Worm (Caenorhabditis elegans): Measurements from ENCODE around the gene ZK616.3.

ZK616.3 gene

DNA sequence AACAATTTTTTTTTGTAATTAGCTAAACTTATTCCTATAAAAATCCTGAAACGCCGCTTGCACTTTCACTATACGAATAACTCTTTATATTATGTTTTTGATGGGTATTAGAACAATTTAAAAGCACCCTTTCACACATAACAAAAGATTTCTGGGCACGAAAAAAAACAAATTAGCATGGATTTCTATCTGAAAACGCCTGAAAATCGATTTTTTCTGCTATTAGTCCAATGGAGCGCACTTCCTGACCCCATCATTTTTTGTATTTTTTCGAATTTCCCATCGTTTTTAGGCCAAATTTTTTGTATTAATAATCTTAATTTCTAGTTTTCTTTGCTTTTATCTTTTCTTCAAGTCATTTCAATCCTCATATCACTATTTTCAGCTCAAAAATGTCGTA lies 27.5 kb upstream of the ZK616.3 start, which contains the start of gene F41H10.3:
F41H10.3 (plus strand) TSS at position 388 of the 400 bp plus-strand sequence.
- TF ChIP-seq lsy-27 (tag; optimal IDR thresholded peaks at IDR 0.05; ENCODE audit: borderline replicate concordance, insufficient read depth) (no peak), mcd-1 (GFP tag; IDR thresholded peaks at IDR 0.05) (0 out of 2 replicates have a peak, but pooled peaks have one; percentile 31), pbrm-1 (GFP tag; IDR thresholded peaks at IDR 0.05) (no peak), dpff-1 (tag; optimal IDR thresholded peaks at IDR 0.05) (no peak), ZK185.1 (tag; optimal IDR thresholded peaks at IDR 0.05; ENCODE audit: poor library complexity, severe bottlenecking) (no peak), nhr-80 (tag; optimal IDR thresholded peaks at IDR 0.05) (no peak)

DNA sequence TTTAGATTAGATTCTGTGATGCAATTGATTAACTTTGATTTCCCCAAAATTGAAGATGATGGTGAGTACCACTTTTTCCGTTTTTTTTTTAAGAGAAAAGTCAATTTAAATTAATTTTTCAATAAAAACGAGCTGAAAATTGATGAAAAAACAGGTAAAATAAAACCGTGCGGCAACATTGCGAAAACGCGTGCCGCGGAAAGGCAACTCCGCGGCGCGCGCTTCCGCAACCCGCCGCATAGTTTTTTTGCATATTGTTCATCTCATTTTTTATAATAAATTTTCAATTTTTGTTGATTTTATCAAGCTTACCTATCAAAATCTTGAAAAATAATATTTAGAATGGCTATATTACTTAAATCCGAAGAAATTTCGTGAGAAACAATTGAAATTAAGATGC lies 26.0 kb upstream of the ZK616.3 start:
- peak; percentile 18 for TF ChIP-seq snpc-1.3 (tag; optimal IDR thresholded peaks at IDR 0.05; ENCODE audit: insufficient read depth)
- no peak for TF ChIP-seq snpc-4 (GFP tag; optimal IDR thresholded peaks at IDR 0.05)
- TF ChIP-seq snpc-4 (tag; optimal IDR thresholded peaks at IDR 0.05), result peak in 2 of 4 experiments; percentile 65 to 78
- peak; percentile 9 for TF ChIP-seq lsl-1 (GFP tag; optimal IDR thresholded peaks at IDR 0.05)
- no peak for TF ChIP-seq ztf-22 (GFP tag; optimal IDR thresholded peaks at IDR 0.05)
- 0 out of 2 replicates have a peak, but pooled peaks have one; percentile 26 for TF ChIP-seq ceh-100 (GFP tag; IDR thresholded peaks at IDR 0.05)
- no peak for TF ChIP-seq cebp-1 (GFP tag; IDR thresholded peaks at IDR 0.05)
- TF ChIP-seq cebp-1 (tag; optimal IDR thresholded peaks at IDR 0.05), result peak; percentile 6
- TF ChIP-seq rpc-1 (optimal IDR thresholded peaks at IDR 0.05), result peak; percentile 14
- no peak for TF ChIP-seq rpc-1 (tag; optimal IDR thresholded peaks at IDR 0.05)
- peak; percentile 12 for TF ChIP-seq efl-1 (GFP tag; optimal IDR thresholded peaks at IDR 0.05)
- TF ChIP-seq gei-17 (GFP tag; optimal IDR thresholded peaks at IDR 0.05), result no peak

DNA sequence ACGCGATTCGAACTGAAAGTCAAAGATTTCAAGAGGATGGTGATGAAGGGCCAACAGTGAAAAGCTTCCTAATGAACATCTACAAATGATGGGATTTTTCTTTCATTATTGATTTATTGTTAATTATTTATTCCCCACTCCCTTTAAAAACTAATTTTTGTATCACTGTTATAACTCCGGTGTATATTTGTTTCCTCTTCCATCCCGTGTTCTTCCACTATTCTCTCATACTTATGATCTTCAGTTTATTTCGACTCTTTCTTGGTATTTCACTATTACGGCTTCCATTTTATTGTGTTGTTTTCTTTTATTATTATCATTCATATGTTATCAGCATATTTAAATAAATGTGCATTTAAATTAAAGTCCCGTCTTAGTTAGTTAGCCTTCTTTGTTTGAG lies 22.5 kb upstream of the ZK616.3 start:
- TF ChIP-seq let-607 (tag; optimal IDR thresholded peaks at IDR 0.05), result no peak
- TF ChIP-seq unc-62 (GFP tag; optimal IDR thresholded peaks at IDR 0.05), result no peak
- no peak for TF ChIP-seq akir-1 (GFP tag; optimal IDR thresholded peaks at IDR 0.05)
- TF ChIP-seq ztf-26 (tag; optimal IDR thresholded peaks at IDR 0.05), result no peak
- TF ChIP-seq F22D6.2 (tag; optimal IDR thresholded peaks at IDR 0.05), result no peak
- no peak for TF ChIP-seq egrh-3 (GFP tag; IDR thresholded peaks at IDR 0.05)
- no peak for TF ChIP-seq F52B5.7 (tag; optimal IDR thresholded peaks at IDR 0.05)
- no peak for TF ChIP-seq dpff-1 (tag; optimal IDR thresholded peaks at IDR 0.05)
- no peak for TF ChIP-seq ztf-6 (GFP tag; IDR thresholded peaks at IDR 0.05)
- no peak for TF ChIP-seq attf-3 (GFP tag; conservative IDR thresholded peaks at IDR 0.05)
- TF ChIP-seq lin-35 (GFP tag; optimal IDR thresholded peaks at IDR 0.05), result no peak
- TF ChIP-seq sea-2 (GFP tag; IDR thresholded peaks at IDR 0.05), result no peak
- no peak for TF ChIP-seq gei-17 (GFP tag; optimal IDR thresholded peaks at IDR 0.05)
- TF ChIP-seq ets-4 (GFP tag; optimal IDR thresholded peaks at IDR 0.05), result no peak
- no peak for TF ChIP-seq ceh-100 (GFP tag; IDR thresholded peaks at IDR 0.05)
- TF ChIP-seq tlf-1 (GFP tag; optimal IDR thresholded peaks at IDR 0.05), result no peak
- no peak for TF ChIP-seq T07F8.4 (tag; optimal IDR thresholded peaks at IDR 0.05)
- 0 out of 2 replicates have a peak, but pooled peaks have one; percentile 6 for TF ChIP-seq C06A6.2 (GFP tag; conservative IDR thresholded peaks at IDR 0.05)
- TF ChIP-seq F33H1.4 (GFP tag; IDR thresholded peaks at IDR 0.05), result no peak
- no peak for TF ChIP-seq zfh-2 (GFP tag; conservative IDR thresholded peaks at IDR 0.05)
- no peak for TF ChIP-seq nfya-1 (tag; optimal IDR thresholded peaks at IDR 0.05; ENCODE audit: borderline replicate concordance, insufficient read depth)
- TF ChIP-seq hlh-12 (tag; optimal IDR thresholded peaks at IDR 0.05), result no peak
- peak; percentile 47 for TF ChIP-seq F23B12.7 (tag; optimal IDR thresholded peaks at IDR 0.05; ENCODE audit: insufficient read depth)
- no peak for TF ChIP-seq sptf-2 (GFP tag; optimal IDR thresholded peaks at IDR 0.05)
- TF ChIP-seq C17E4.6 (GFP tag; IDR thresholded peaks at IDR 0.05), result no peak
- peak; percentile 44 for TF ChIP-seq nhr-90 (tag; optimal IDR thresholded peaks at IDR 0.05)
- no peak for TF ChIP-seq rpc-1 (optimal IDR thresholded peaks at IDR 0.05)
- no peak for TF ChIP-seq rpc-1 (tag; optimal IDR thresholded peaks at IDR 0.05)
- TF ChIP-seq let-526 (GFP tag; IDR thresholded peaks at IDR 0.05), result no peak
- peak; percentile 66 for TF ChIP-seq nhr-80 (tag; optimal IDR thresholded peaks at IDR 0.05)
- no peak for TF ChIP-seq hmg-20 (GFP tag; IDR thresholded peaks at IDR 0.05)
- no peak for TF ChIP-seq B0035.1 (tag; optimal IDR thresholded peaks at IDR 0.05)
- TF ChIP-seq attf-6 (GFP tag; IDR thresholded peaks at IDR 0.05), result no peak; the same call in 1 of the 2 replicates

All from whole organism, young adult.